Worm (Caenorhabditis elegans): ENCODE measurements around the gene str-253.

ce11 chrV:2271750-2272149, 17.3 kb upstream of the str-253 start, which contains the start of gene Y5H2A.1:
- TF ChIP-seq nhr-77 (tag; optimal IDR thresholded peaks at IDR 0.05) (no peak), ceh-28 (tag; optimal IDR thresholded peaks at IDR 0.05) (no peak), zfp-3 (GFP tag; conservative IDR thresholded peaks at IDR 0.05) (no peak), nhr-237 (tag; optimal IDR thresholded peaks at IDR 0.05) (no peak), nhr-76 (tag; optimal IDR thresholded peaks at IDR 0.05) (no peak), nhr-25 (tag; optimal IDR thresholded peaks at IDR 0.05; ENCODE audit: borderline replicate concordance, insufficient read depth) (no peak), duxl-1 (tag; optimal IDR thresholded peaks at IDR 0.05; ENCODE audit: poor library complexity) (no peak), unc-130 (GFP tag; optimal IDR thresholded peaks at IDR 0.05) (no peak), T26A8.4 (GFP tag; IDR thresholded peaks at IDR 0.05) (no peak), ztf-11 (tag; optimal IDR thresholded peaks at IDR 0.05) (no peak), php-3 (GFP tag; IDR thresholded peaks at IDR 0.05) (no peak), dmd-8 (GFP tag; IDR thresholded peaks at IDR 0.05) (no peak), tag-97 (GFP tag; IDR thresholded peaks at IDR 0.05) (no peak)
